Worm (Caenorhabditis elegans) whole organism, midembryonic: ENCODE data around the gene F53C3.4.

Experiments used
- klf-2 ChIP-seq: fragments of 200-800 bp; sonication (Bioruptor generic); conservative IDR thresholded peaks from 2 replicates; pipeline ENCODE4 v1.3.6; 2022; ENCODE audit warnings: missing genetic modification reagents, missing genetic modification characterization, missing compliant biosample characterization
- ref-1 ChIP-seq: fragments of 200-800 bp; sonication (Bioruptor generic); conservative IDR thresholded peaks from 2 replicates; pipeline ENCODE4 v1.3.6; 2022; ENCODE audit warnings: missing genetic modification reagents, missing genetic modification characterization, missing compliant biosample characterization
- ztf-29 ChIP-seq: fragments of 200-800 bp; sonication (Bioruptor generic); IDR thresholded peaks from 2 replicates; pipeline ENCODE4 v1.3.6; 2022; ENCODE audit warnings: missing genetic modification reagents, missing genetic modification characterization, missing compliant biosample characterization

ce11 chrII:3931230-3931629 lies 30.0 kb downstream of the F53C3.4 start:
- TF ChIP-seq klf-2 (GFP tag; lab: Robert Waterston, UW) (no peak), ztf-29 (no peak), ref-1 (GFP tag; lab: Robert Waterston, UW) (no peak)
